Fruit fly (Drosophila melanogaster): Measurements from ENCODE around the gene eater.
A peak's percentile ranks its signal among the peaks of the same experiment; 100 is the strongest.

Gene eater

dm6 chr3R:27069810-27070625 is 29.5 kb downstream of the eater start, which contains the start of gene spz (continued):
- TF ChIP-seq CG4617 (GFP tag; optimal IDR thresholded peaks at IDR 0.05; ENCODE audit: borderline replicate concordance) (no peak), CG10543 (GFP tag; optimal IDR thresholded peaks at IDR 0.05) (peak; percentile 73), CG5180 (GFP tag; optimal IDR thresholded peaks at IDR 0.05) (no peak), Six4 (GFP tag; optimal IDR thresholded peaks at IDR 0.05) (peak; percentile 18), Hmr (GFP tag; optimal IDR thresholded peaks at IDR 0.05) (peak; percentile 43), CG7357 (GFP tag; IDR thresholded peaks at IDR 0.05) (no peak), nerfin-1 (tag; optimal IDR thresholded peaks at IDR 0.05) (no peak), CG1529 (GFP tag; optimal IDR thresholded peaks at IDR 0.05) (no peak), CG17912 (GFP tag; optimal IDR thresholded peaks at IDR 0.05) (no peak), HmgZ (tag; optimal IDR thresholded peaks at IDR 0.05) (no peak), emc (GFP tag; optimal IDR thresholded peaks at IDR 0.05) (no peak), CG2202 (tag; optimal IDR thresholded peaks at IDR 0.05) (no peak), Tbp (GFP tag; optimal IDR thresholded peaks at IDR 0.05) (no peak), wdn (GFP tag; IDR thresholded peaks at IDR 0.05) (no peak), Chrac-16 (GFP tag; optimal IDR thresholded peaks at IDR 0.05) (no peak), NC2α (GFP tag; optimal IDR thresholded peaks at IDR 0.05) (no peak), CG1602 (GFP tag; optimal IDR thresholded peaks at IDR 0.05) (no peak), CG4328 (GFP tag; optimal IDR thresholded peaks at IDR 0.05) (no peak), Xrp1 (GFP tag; IDR thresholded peaks at IDR 0.05) (no peak), Dll (GFP tag; IDR thresholded peaks at IDR 0.05; ENCODE audit: partially characterized antibody) (no peak), CG10274 (GFP tag; optimal IDR thresholded peaks at IDR 0.05) (no peak), CG6272 (GFP tag; IDR thresholded peaks at IDR 0.05) (0 out of 2 replicates have a peak, but pooled peaks have one; percentile 9), CG32772 (GFP tag; IDR thresholded peaks at IDR 0.05) (no peak), crc (GFP tag; optimal IDR thresholded peaks at IDR 0.05) (no peak), hkb (optimal IDR thresholded peaks at IDR 0.05) (no peak), hkb (GFP tag; IDR thresholded peaks at IDR 0.05) (0 out of 2 replicates have a peak, but pooled peaks have one; percentile 18), ftz-f1 (GFP tag; optimal IDR thresholded peaks at IDR 0.05) (peak; percentile 60), cad (GFP tag; optimal IDR thresholded peaks at IDR 0.05) (no peak), rib (GFP tag; IDR thresholded peaks at IDR 0.05) (no peak), CG10321 (GFP tag; IDR thresholded peaks at IDR 0.05) (peak; percentile 85), caup (GFP tag; optimal IDR thresholded peaks at IDR 0.05; ENCODE audit: severe bottlenecking) (no peak), CG11723 (GFP tag; optimal IDR thresholded peaks at IDR 0.05) (no peak), MESR4 (GFP tag; optimal IDR thresholded peaks at IDR 0.05) (no peak), Mes4 (GFP tag; optimal IDR thresholded peaks at IDR 0.05) (no peak), Vsx1 (GFP tag; optimal IDR thresholded peaks at IDR 0.05) (no peak), Mrtf (GFP tag; IDR thresholded peaks at IDR 0.05) (no peak), Asciz (GFP tag; optimal IDR thresholded peaks at IDR 0.05) (no peak), eve (GFP tag; optimal IDR thresholded peaks at IDR 0.05) (no peak), CG4707 (GFP tag; optimal IDR thresholded peaks at IDR 0.05) (no peak), pum (GFP tag; optimal IDR thresholded peaks at IDR 0.05) (no peak), CG3847 (GFP tag; IDR thresholded peaks at IDR 0.05) (no peak), prd (optimal IDR thresholded peaks at IDR 0.05) (no peak), prd (GFP tag; IDR thresholded peaks at IDR 0.05) (no peak), zen (tag; optimal IDR thresholded peaks at IDR 0.05) (no peak), pfk (GFP tag; optimal IDR thresholded peaks at IDR 0.05) (no peak), CG15073 (GFP tag; optimal IDR thresholded peaks at IDR 0.05) (no peak), CoRest (tag; optimal IDR thresholded peaks at IDR 0.05) (no peak), en (GFP tag; optimal IDR thresholded peaks at IDR 0.05) (no peak), Rx (GFP tag; IDR thresholded peaks at IDR 0.05) (no peak), cas (GFP tag; IDR thresholded peaks at IDR 0.05) (no peak), Med (GFP tag) (peak; percentile 75)
